Fruit fly (Drosophila melanogaster) whole organism, wandering third instar larva: Measurements from ENCODE around the gene CG32248.
A peak's percentile ranks its signal among the peaks of the same experiment; 100 is the strongest.

Experiments
- Abd-B ChIP-seq: fragments of >200 bp; optimal IDR thresholded peaks from 2 replicates; lab custom pipeline; 2017; ENCODE audit warnings: missing biosample characterization, missing genetic modification characterization
- CG9705 ChIP-seq: fragments of 200-800 bp; sonication (Bioruptor generic); optimal IDR thresholded peaks from 2 replicates; lab custom pipeline; 2018; ENCODE audit warnings: missing biosample characterization, mild to moderate bottlenecking, missing genetic modification characterization
- CrebA ChIP-seq: fragments of 200-800 bp; sonication (Bioruptor generic); optimal IDR thresholded peaks from 2 replicates; lab custom pipeline; 2016; ENCODE audit warnings: missing biosample characterization, mild to moderate bottlenecking, missing genetic modification characterization, borderline replicate concordance
- Dfd ChIP-seq: fragments of >200 bp; optimal IDR thresholded peaks from 2 replicates; lab custom pipeline; 2017; ENCODE audit warnings: missing biosample characterization, missing genetic modification characterization
- GATAd ChIP-seq: sonication (Bioruptor generic); optimal IDR thresholded peaks from 2 replicates; lab custom pipeline; 2016; ENCODE audit warnings: missing biosample characterization, missing genetic modification characterization
- HLH106 ChIP-seq: fragments of 200-800 bp; optimal IDR thresholded peaks from 3 replicates; lab custom pipeline; 2019; ENCODE audit warnings: missing biosample characterization, mild to moderate bottlenecking, missing genetic modification characterization, moderate library complexity
- Hnf4 ChIP-seq: fragments of 200-800 bp; sonication (Bioruptor generic); optimal IDR thresholded peaks from 2 replicates; lab custom pipeline; 2016; ENCODE audit warnings: missing biosample characterization, mild to moderate bottlenecking, missing genetic modification characterization
- Hr78 ChIP-seq: fragments of >200 bp; optimal IDR thresholded peaks from 2 replicates; lab custom pipeline; 2017; ENCODE audit warnings: missing biosample characterization, missing genetic modification characterization
- Hr83 ChIP-seq: fragments of 200-300 bp; sonication (Bioruptor generic); optimal IDR thresholded peaks from 2 replicates; lab custom pipeline; 2016; ENCODE audit warnings: missing biosample characterization, mild to moderate bottlenecking, missing genetic modification characterization, moderate library complexity; ENCODE audit not compliant: poor library complexity, severe bottlenecking
- Jra ChIP-seq: sonication (Bioruptor generic); optimal IDR thresholded peaks from 2 replicates; lab custom pipeline; 2016; ENCODE audit warnings: missing biosample characterization, missing genetic modification characterization
- Mio ChIP-seq: sonication (Bioruptor generic); optimal IDR thresholded peaks from 2 replicates; lab custom pipeline; 2016; ENCODE audit warnings: missing biosample characterization, missing genetic modification characterization
- Myc ChIP-seq: fragments of >200 bp; optimal IDR thresholded peaks from 2 replicates; lab custom pipeline; 2017
- N ChIP-seq: fragments of >200 bp; optimal IDR thresholded peaks from 2 replicates; lab custom pipeline; 2018; ENCODE audit warnings: missing biosample characterization, missing external identifiers, missing genetic modification characterization
- OdsH ChIP-seq: fragments of 200-800 bp; sonication (Bioruptor generic); optimal IDR thresholded peaks from 2 replicates; lab custom pipeline; 2016; ENCODE audit warnings: missing biosample characterization, mild to moderate bottlenecking, missing genetic modification characterization
- Rel ChIP-seq, 2 experiments: fragments of 200-800 bp; sonication (Bioruptor generic) in 1 of 2; optimal IDR thresholded peaks; 2 replicates in 1 of 2; 3 replicates in 1 of 2; lab custom pipeline; 2016 to 2019; ENCODE audit warnings: mild to moderate bottlenecking in 2 of 2, missing biosample characterization in 2 of 2, missing genetic modification characterization in 2 of 2, moderate library complexity in 1 of 2
- Sp1 ChIP-seq: fragments of 200-800 bp; sonication (Bioruptor generic); optimal IDR thresholded peaks from 3 replicates; lab custom pipeline; 2019; ENCODE audit warnings: missing biosample characterization, mild to moderate bottlenecking, missing genetic modification characterization, moderate library complexity
- Vsx2 ChIP-seq: fragments of 200-300, 225-300 bp; sonication (Bioruptor generic); optimal IDR thresholded peaks from 2 replicates; lab custom pipeline; 2018; ENCODE audit warnings: missing biosample characterization, missing genetic modification characterization; ENCODE audit not compliant: partially characterized antibody
- br ChIP-seq: fragments of 200-800 bp; sonication (Bioruptor generic); optimal IDR thresholded peaks from 2 replicates; lab custom pipeline; 2016; ENCODE audit warnings: missing biosample characterization, missing genetic modification characterization
- brk ChIP-seq: fragments of 200-800 bp; sonication (Bioruptor generic); optimal IDR thresholded peaks from 2 replicates; lab custom pipeline; 2016; ENCODE audit warnings: missing biosample characterization, mild to moderate bottlenecking, missing genetic modification characterization
- dmrt93B ChIP-seq: fragments of 200-800 bp; sonication (Bioruptor generic); optimal IDR thresholded peaks from 2 replicates; lab custom pipeline; 2018; ENCODE audit warnings: missing biosample characterization, mild to moderate bottlenecking, missing genetic modification characterization
- dsf ChIP-seq: sonication (Bioruptor generic); optimal IDR thresholded peaks from 2 replicates; lab custom pipeline; 2016; ENCODE audit warnings: missing biosample characterization, missing genetic modification characterization, borderline replicate concordance
- ey ChIP-seq: fragments of 200-800 bp; sonication (Bioruptor generic); optimal IDR thresholded peaks from 2 replicates; lab custom pipeline; 2016; ENCODE audit warnings: missing biosample characterization, missing genetic modification characterization
- foxo ChIP-seq, 2 experiments: fragments of 200-800 bp; sonication (Bioruptor generic); optimal IDR thresholded peaks; 2 replicates in 1 of 2; 3 replicates in 1 of 2; lab custom pipeline; 2016 to 2017; ENCODE audit warnings: missing biosample characterization in 2 of 2, missing genetic modification characterization in 2 of 2
- fru ChIP-seq: fragments of 200-800 bp; sonication (Bioruptor generic); optimal IDR thresholded peaks from 3 replicates; lab custom pipeline; 2016; ENCODE audit warnings: missing biosample characterization, mild to moderate bottlenecking, missing genetic modification characterization
- h ChIP-seq: fragments of 200-800 bp; sonication (Bioruptor generic); optimal IDR thresholded peaks from 3 replicates; lab custom pipeline; 2016; ENCODE audit warnings: missing biosample characterization, mild to moderate bottlenecking, missing genetic modification characterization
- lola ChIP-seq: fragments of >200 bp; optimal IDR thresholded peaks from 2 replicates; lab custom pipeline; 2017; ENCODE audit warnings: missing biosample characterization, missing genetic modification characterization
- pan ChIP-seq: fragments of >200 bp; optimal IDR thresholded peaks from 2 replicates; lab custom pipeline; 2017
- psq ChIP-seq: fragments of 200-800 bp; sonication (Bioruptor generic); optimal IDR thresholded peaks from 3 replicates; lab custom pipeline; 2017; ENCODE audit warnings: missing biosample characterization, mild to moderate bottlenecking, missing genetic modification characterization, moderate library complexity
- rgr ChIP-seq: fragments of 200-800 bp; sonication (Bioruptor generic); optimal IDR thresholded peaks from 3 replicates; lab custom pipeline; 2016; ENCODE audit warnings: missing biosample characterization, mild to moderate bottlenecking, missing genetic modification characterization
- sage ChIP-seq: fragments of 200-800 bp; sonication (Bioruptor generic); optimal IDR thresholded peaks from 2 replicates; lab custom pipeline; 2016; ENCODE audit warnings: missing biosample characterization, mild to moderate bottlenecking, missing genetic modification characterization
- sv ChIP-seq: fragments of 200-800 bp; sonication (Bioruptor generic); optimal IDR thresholded peaks from 3 replicates; lab custom pipeline; 2016; ENCODE audit warnings: missing biosample characterization, missing genetic modification characterization
- tai ChIP-seq: sonication (Bioruptor generic); optimal IDR thresholded peaks from 2 replicates; lab custom pipeline; 2016; ENCODE audit warnings: missing biosample characterization, missing genetic modification characterization
- woc ChIP-seq: sonication (Bioruptor generic); optimal IDR thresholded peaks from 2 replicates; lab custom pipeline; 2016; ENCODE audit warnings: missing biosample characterization, mild to moderate bottlenecking, missing genetic modification characterization

CG32248 gene

dm6 chr3L:4482509-4482908 lies 11.0 kb downstream of the CG32248 start, which contains the start of gene CG11350:
TSS of gene CG11350 (plus strand) at chr3L:4482809.
- TF ChIP-seq foxo (GFP tag; optimal IDR thresholded peaks at IDR 0.05; lab: Kevin White, UChicago), result no peak
- TF ChIP-seq, all 38 proteins: peak for 0

- TF ChIP-seq fru (GFP tag; lab: Kevin White, UChicago), result no peak
- TF ChIP-seq Dfd (GFP tag; lab: Kevin White, UChicago), result no peak
- no peak for TF ChIP-seq tai (GFP tag; lab: Kevin White, UChicago)
- TF ChIP-seq N (GFP tag; lab: Kevin White, UChicago), result peak; percentile 27
- TF ChIP-seq pan (lab: Kevin White, UChicago), result no peak
- peak; percentile 50 for TF ChIP-seq Myc (lab: Kevin White, UChicago)
These were observed 13.1 kb downstream of the CG32248 start for dm6 chr3L:4484623-4485022.

DNA sequence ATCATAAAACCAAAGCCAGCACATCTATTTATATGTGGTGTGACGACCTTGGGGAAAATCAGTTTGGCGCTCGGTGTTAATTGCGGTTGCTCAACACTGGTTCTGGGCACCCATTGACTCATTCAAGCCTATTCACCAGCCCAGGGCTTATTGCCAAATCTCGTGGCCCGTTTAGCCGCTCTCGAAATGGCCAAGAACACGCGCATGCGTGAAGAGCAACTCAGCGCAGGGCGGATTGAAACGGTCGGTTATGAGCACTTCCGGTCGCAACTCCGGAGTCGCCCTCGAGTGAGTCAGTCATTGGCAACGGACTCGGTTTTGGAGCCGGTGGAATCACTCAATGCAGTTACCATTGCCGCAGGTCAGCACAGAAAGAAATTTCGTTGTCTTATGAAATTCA lies 17.9 kb downstream of the CG32248 start:
- TF ChIP-seq HLH106 (tag; lab: Kevin White, UChicago), result no peak

DNA sequence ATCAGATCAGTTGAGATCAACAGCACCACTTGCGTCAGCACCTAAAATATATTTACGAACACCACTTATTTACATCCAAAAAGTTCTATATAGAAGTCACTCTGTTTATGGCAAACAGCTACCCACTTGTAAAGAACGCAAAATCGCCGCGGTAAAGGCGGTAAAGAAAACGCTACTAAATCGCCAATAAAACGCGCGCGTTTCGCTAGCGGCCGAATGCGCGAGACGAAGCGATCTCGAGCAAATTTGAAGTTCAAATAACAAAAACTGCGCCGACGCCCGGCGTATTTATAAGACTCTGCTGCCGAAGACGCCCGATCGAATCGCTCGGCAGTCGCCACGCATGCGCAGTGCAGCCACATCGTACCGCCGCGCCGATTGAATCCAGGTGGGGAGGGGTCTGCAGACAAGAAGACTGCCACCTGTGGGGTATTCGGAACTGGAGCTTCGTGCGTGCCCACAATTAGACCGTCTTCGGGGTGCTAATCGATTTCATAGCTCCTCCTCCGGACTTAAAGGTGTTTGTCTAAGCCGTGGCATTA lies 19.2 kb downstream of the CG32248 start, which contains the start of gene CG13722:
Gene CG13722, minus strand, starts transcription at position 262 of the 542 bp plus-strand sequence.
- TF ChIP-seq pan (lab: Kevin White, UChicago) (no peak), Myc (lab: Kevin White, UChicago) (peak; percentile 45)

- TF ChIP-seq Rel (GFP tag; optimal IDR thresholded peaks at IDR 0.05; lab: Kevin White, UChicago) (no peak), Rel (tag; optimal IDR thresholded peaks at IDR 0.05; lab: Kevin White, UChicago) (peak; percentile 23), lola (GFP tag; lab: Kevin White, UChicago) (no peak), Mio (no peak), CrebA (no peak), Hr83 (GFP tag; lab: Kevin White, UChicago) (no peak)
- TF ChIP-seq, all 38 proteins: peak for 1
These were observed 22.1 kb downstream of the CG32248 start for dm6 chr3L:4493609-4494008.

dm6 chr3L:4494603-4495002 lies 23.1 kb downstream of the CG32248 start:
- no peak for TF ChIP-seq Vsx2 (GFP tag; lab: Kevin White, UChicago)
- TF ChIP-seq br, result peak; percentile 69
- TF ChIP-seq sage, result peak; percentile 64
- TF ChIP-seq h, result peak; percentile 78
- TF ChIP-seq dmrt93B (GFP tag; lab: Kevin White, UChicago), result peak; percentile 48
- TF ChIP-seq rgr (GFP tag; lab: Kevin White, UChicago), result peak; percentile 73
- no peak for TF ChIP-seq Jra (GFP tag; lab: Kevin White, UChicago)
- TF ChIP-seq HLH106 (tag; lab: Kevin White, UChicago), result peak; percentile 76
- TF ChIP-seq woc (GFP tag; lab: Kevin White, UChicago), result peak; percentile 55
- TF ChIP-seq Abd-B (GFP tag; lab: Kevin White, UChicago), result no peak
- no peak for TF ChIP-seq Hr78 (GFP tag; lab: Kevin White, UChicago)
- no peak for TF ChIP-seq Hr83 (GFP tag; lab: Kevin White, UChicago)
- peak; percentile 10 for TF ChIP-seq CrebA
- TF ChIP-seq foxo (GFP tag; optimal IDR thresholded peaks at IDR 0.05; lab: Kevin White, UChicago), result peak in 1 of 2 experiments; percentile 74
- TF ChIP-seq lola (GFP tag; lab: Kevin White, UChicago), result no peak
- peak; percentile 30 for TF ChIP-seq tai (GFP tag; lab: Kevin White, UChicago)
- no peak for TF ChIP-seq sv (GFP tag; lab: Kevin White, UChicago)
- peak; percentile 71 for TF ChIP-seq fru (GFP tag; lab: Kevin White, UChicago)
- TF ChIP-seq dsf (GFP tag; lab: Kevin White, UChicago), result no peak
- peak; percentile 41 for TF ChIP-seq Hnf4
- TF ChIP-seq N (GFP tag; lab: Kevin White, UChicago), result no peak
- no peak for TF ChIP-seq Rel (GFP tag; optimal IDR thresholded peaks at IDR 0.05; lab: Kevin White, UChicago)
- TF ChIP-seq Rel (tag; optimal IDR thresholded peaks at IDR 0.05; lab: Kevin White, UChicago), result no peak
- TF ChIP-seq CG9705 (GFP tag; lab: Kevin White, UChicago), result peak; percentile 34
- TF ChIP-seq ey, result peak; percentile 54
- peak; percentile 74 for TF ChIP-seq psq (GFP tag; lab: Kevin White, UChicago)
- peak; percentile 73 for TF ChIP-seq Sp1
- peak; percentile 70 for TF ChIP-seq brk (GFP tag; lab: Kevin White, UChicago)
- peak; percentile 74 for TF ChIP-seq OdsH (GFP tag; lab: Kevin White, UChicago)
- no peak for TF ChIP-seq GATAd
- TF ChIP-seq Dfd (GFP tag; lab: Kevin White, UChicago), result no peak
